Worm (Caenorhabditis elegans): ENCODE data around the gene F23F1.4.

DNA sequence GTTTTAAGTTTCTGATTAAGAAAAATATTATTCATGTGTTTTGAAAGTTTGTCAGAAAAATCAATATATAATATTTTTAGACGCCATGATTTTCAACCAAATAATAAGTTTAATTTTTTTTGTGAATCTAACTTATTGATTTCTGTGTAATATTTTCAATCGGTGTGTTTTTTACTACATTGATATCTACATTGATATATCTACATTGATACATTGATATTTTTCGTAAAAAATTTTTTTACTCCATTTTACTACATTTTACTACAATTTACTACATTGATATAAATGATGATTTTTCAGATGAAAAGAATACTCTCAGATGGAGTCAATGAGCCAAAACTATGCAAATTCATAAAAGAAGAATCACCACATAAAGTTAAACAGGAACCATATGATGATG is 9.0 kb downstream of the F23F1.4 start, which contains the start of gene gmeb-1:
- TF ChIP-seq mep-1 (tag; optimal IDR thresholded peaks at IDR 0.05), result no peak
- no peak for TF ChIP-seq lsy-2 (tag; optimal IDR thresholded peaks at IDR 0.05)
- TF ChIP-seq cnd-1 (tag; optimal IDR thresholded peaks at IDR 0.05), result no peak
- no peak for TF ChIP-seq hlh-1 (tag; optimal IDR thresholded peaks at IDR 0.05)
- TF ChIP-seq unc-120 (tag; optimal IDR thresholded peaks at IDR 0.05; ENCODE audit: poor library complexity, severe bottlenecking), result no peak
- TF ChIP-seq unc-39 (tag; optimal IDR thresholded peaks at IDR 0.05), result no peak
- no peak for TF ChIP-seq mls-2 (tag; optimal IDR thresholded peaks at IDR 0.05)
